Worm (Caenorhabditis elegans) whole organism, L3 larva: ENCODE data around the gene nlp-26.

ENCODE experiments used
- elt-2 ChIP-seq: sonication (generic microtip); optimal IDR thresholded peaks from 2 replicates; lab custom pipeline; 2016; ENCODE audit warnings: missing genetic modification reagents, mild to moderate bottlenecking, missing genetic modification characterization, missing compliant biosample characterization
- nhr-11 ChIP-seq: fragments of 150-350 bp; optimal IDR thresholded peaks from 2 replicates; lab custom pipeline; 2014; ENCODE audit warnings: missing biosample characterization, missing genetic modification characterization
- skn-1 ChIP-seq: fragments of 150-350 bp; optimal IDR thresholded peaks from 2 replicates; lab custom pipeline; 2014; ENCODE audit warnings: missing biosample characterization, missing genetic modification characterization

DNA sequence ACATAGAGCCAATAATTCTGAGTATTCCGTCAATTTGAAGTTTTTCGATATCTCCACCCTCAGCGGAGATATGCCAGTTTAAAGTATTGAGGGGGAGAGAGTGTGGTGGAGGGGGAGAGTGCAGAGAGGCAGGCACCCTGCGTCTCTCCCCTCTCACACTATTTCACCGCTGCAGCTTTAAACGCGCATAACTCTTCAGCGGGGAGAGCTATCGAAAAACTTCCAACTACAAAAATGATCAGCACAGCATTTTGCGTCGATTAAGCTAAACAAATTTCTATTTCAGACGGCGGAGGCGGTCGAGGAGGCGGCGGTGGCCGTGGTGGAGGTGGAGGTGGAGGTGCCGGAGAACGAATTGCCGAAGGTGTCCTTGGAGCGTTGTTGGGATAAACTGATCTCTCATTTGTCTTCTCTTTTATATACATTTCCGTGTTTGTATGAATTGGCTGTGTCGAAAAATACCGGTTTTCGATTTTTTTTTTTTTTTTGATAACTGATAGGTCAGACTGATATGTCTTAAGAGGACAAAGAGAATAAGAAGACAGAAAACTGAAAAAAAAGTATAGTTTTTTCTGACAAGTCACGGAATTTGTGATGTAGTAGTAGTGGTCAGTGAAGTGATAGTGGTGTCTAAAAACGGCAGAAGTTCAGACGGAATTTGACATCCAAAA is 1.5 kb upstream of the nlp-26 start:
- TF ChIP-seq skn-1 (tag; lab: Kevin White, UChicago) (no peak), elt-2 (no peak), nhr-11 (tag; lab: Kevin White, UChicago) (no peak)
